Fruit fly (Drosophila melanogaster) ovary, adult (tissue): ENCODE data around the gene scf.
A peak's percentile ranks its signal among the peaks of the same experiment; 100 is the strongest.

Experiments
- CG17801 ChIP-seq: fragments of 200-800 bp; optimal IDR thresholded peaks from 2 replicates; lab custom pipeline; 2019; ENCODE audit warnings: missing biosample characterization, mild to moderate bottlenecking, missing genetic modification characterization, moderate library complexity; ENCODE audit not compliant: partially characterized antibody

The scf gene

DNA sequence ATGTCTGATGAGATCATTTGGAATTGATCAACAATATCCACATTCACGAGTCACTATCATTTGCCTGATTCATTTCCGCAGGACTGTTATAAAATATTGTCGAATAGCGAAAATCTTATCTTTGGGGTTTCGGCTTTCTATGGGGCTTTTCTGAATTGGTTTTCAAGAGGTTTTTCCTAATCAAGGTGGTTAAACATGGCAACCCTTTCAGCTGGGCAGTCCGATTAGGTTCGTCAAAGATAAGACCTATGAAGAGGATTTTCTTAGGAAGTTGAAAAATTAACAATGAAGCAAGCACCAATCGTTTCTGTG, 27.1 kb downstream of the scf start:
- TF ChIP-seq CG17801 (GFP tag; lab: Kevin White, UChicago) = no peak

- no peak for TF ChIP-seq CG17801 (GFP tag; lab: Kevin White, UChicago)
Measured at dm6 chr3L:1329724-1330123, 31.3 kb downstream of the scf start, which contains the start of gene ND-ACP. Gene ND-ACP, plus strand, starts transcription at chr3L:1329949.

dm6 chr3L:1330420-1330819, 31.9 kb downstream of the scf start:
- no peak for TF ChIP-seq CG17801 (GFP tag; lab: Kevin White, UChicago)

DNA sequence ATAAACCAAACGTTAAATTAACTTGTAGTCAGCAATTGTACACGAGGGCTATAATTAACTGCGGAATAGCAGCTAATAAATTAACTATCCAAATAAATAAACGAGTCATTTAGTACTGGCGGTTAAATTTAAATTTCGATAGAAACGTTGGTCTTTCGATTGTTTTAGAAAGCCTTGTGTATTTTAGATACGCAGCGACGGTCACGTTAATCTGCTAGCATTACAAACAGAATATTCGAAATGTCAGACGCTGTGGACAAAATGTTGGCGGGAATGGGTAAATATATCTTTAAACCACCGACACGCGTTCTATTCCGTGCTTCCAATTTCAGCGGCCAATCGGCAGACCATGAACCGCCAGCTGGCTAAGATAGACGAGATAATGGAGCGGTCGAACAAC, 33.1 kb downstream of the scf start, which contains the start of gene msd1:
msd1 (plus strand) TSS at position 203 of the 400 bp plus-strand sequence.
- TF ChIP-seq CG17801 (GFP tag; lab: Kevin White, UChicago) = no peak

- TF ChIP-seq CG17801 (GFP tag; lab: Kevin White, UChicago) = no peak
Measured at dm6 chr3L:1332973-1333372, 34.5 kb downstream of the scf start, which contains the start of gene msd5. Gene msd5, minus strand, starts transcription at chr3L:1333146.

- peak; percentile 85 for TF ChIP-seq CG17801 (GFP tag; lab: Kevin White, UChicago)
Measured at dm6 chr3L:1334571-1335427, 36.3 kb downstream of the scf start, which contains the start of the genes Hmbs and CG2211. Gene Hmbs, plus strand, starts transcription at chr3L:1334889. Gene CG2211, minus strand, starts transcription at chr3L:1335359.

dm6 chr3L:1335428-1335764, 36.9 kb downstream of the scf start:
- peak; percentile 40 for TF ChIP-seq CG17801 (GFP tag; lab: Kevin White, UChicago)

DNA sequence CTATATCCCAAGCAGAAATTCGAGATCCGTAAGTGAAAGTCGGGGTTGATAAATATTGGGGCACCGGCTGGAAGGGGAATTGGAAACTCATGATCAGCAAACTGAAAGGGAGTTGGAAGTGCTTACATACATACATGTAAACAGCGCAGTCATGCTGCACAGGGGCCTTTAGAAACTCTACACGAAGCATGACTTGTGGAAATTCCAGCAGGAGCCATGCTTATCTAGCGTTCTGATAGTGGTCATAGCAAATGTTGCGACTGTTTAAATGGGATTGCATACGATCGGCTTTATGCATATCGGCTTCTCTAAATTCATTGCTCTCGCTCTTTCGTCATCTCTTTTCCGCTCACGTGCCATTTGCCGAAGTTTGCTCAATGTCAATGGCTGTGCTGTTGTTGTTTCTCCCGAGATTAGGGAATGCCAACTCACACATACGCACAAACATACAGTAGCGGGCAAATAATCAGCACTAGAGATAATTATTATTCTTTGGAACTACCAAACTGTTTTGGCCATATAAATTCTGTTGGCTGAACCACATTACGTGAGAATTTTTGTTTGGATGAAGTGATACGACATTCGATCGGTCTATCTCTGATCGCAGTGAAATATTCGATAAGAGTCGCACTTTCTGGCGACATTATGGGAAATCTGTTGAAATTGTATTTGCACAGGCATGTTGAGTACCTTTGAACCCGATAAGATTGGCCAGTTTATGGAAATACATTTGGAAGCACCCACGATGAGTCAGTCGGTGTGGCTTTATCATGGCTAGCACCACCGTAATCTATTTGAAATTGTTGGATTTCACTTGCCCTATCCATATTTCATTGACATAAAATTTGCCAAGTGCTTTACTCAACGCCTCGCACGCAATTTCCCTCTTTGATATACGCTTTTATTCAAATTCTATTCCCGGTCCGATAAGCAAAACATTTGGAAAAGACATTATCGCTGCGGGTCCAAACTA, 37.8 kb downstream of the scf start:
- no peak for TF ChIP-seq CG17801 (GFP tag; lab: Kevin White, UChicago)

- peak; percentile 41 for TF ChIP-seq CG17801 (GFP tag; lab: Kevin White, UChicago)
Measured at dm6 chr3L:1342133-1342580, 43.7 kb downstream of the scf start, which contains the start of gene indra. Gene indra, minus strand, starts transcription at chr3L:1342403.

dm6 chr3L:1346956-1347587, 48.6 kb downstream of the scf start:
- no peak for TF ChIP-seq CG17801 (GFP tag; lab: Kevin White, UChicago)

dm6 chr3L:1348248-1348647, 49.8 kb downstream of the scf start:
- no peak for TF ChIP-seq CG17801 (GFP tag; lab: Kevin White, UChicago)

DNA sequence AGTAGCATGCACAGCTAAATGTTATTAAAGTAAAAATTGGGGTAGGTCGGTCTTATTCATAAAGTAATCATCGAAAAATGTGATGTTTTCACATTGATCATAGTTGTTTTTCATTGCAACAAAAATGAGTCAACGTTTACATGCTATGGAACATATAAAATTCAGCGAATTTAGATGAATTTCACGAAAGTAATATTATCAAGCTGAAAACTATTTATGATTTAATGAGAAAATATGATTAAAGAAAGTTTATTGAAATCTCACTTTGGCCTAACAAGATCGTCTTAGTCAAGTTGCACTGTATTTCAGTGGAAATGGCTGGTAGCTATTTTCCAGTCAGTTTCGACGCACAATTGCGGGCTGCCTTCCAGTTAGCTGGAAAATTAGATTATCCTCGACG, 50.5 kb downstream of the scf start:
- no peak for TF ChIP-seq CG17801 (GFP tag; lab: Kevin White, UChicago)

DNA sequence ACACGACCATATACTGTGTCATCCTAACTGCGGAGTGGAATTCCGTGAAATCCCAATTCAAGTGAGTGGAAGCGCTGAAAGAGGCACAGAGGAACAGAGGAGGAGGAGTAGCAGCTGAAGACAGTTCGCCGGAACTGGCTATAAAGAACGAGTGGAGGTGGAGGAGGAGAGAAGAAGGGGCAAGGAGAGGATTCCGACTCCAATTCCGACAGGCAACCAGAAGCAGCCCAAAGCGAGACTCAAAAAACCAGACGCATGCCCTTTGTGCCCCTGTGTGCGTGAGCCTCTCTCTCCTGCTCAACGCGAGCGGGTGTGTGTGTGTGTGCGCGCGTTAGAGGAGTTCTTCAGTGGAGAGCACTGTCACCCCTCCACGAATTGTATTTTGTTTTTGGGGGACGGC, 50.9 kb downstream of the scf start:
- no peak for TF ChIP-seq CG17801 (GFP tag; lab: Kevin White, UChicago)
